Fruit fly (Drosophila melanogaster) whole organism, pupa: ENCODE results near the gene blp.

Experiments used
- CG10348 ChIP-seq: fragments of 200-800 bp; sonication (Bioruptor generic); IDR thresholded peaks from 2 replicates; pipeline ENCODE4 v1.3.6; 2022; ENCODE audit warnings: missing biosample characterization, missing genetic modification characterization
- CG12605 ChIP-seq: fragments of 200-800 bp; sonication (Bioruptor generic); IDR thresholded peaks from 2 replicates; pipeline ENCODE4 v1.3.6; 2022; ENCODE audit warnings: missing biosample characterization, missing genetic modification characterization
- CG13204 ChIP-seq: fragments of 200-800 bp; sonication (Bioruptor generic); optimal IDR thresholded peaks from 2 replicates; lab custom pipeline; 2018; ENCODE audit warnings: missing biosample characterization, mild to moderate bottlenecking, missing genetic modification characterization, moderate library complexity
- CG14655 ChIP-seq: fragments of 200-800 bp; sonication (Bioruptor generic); optimal IDR thresholded peaks from 3 replicates; lab custom pipeline; 2017; ENCODE audit warnings: mild to moderate bottlenecking, missing biosample characterization, missing genetic modification reagents, missing genetic modification characterization
- CG15710 ChIP-seq: fragments of 200-800 bp; sonication (Bioruptor generic); optimal IDR thresholded peaks from 2 replicates; lab custom pipeline; 2018; ENCODE audit warnings: missing biosample characterization, mild to moderate bottlenecking, missing genetic modification characterization, moderate library complexity
- CG17806 ChIP-seq: fragments of 200-800 bp; sonication (Bioruptor generic); optimal IDR thresholded peaks from 2 replicates; lab custom pipeline; 2018; ENCODE audit warnings: missing biosample characterization, mild to moderate bottlenecking, missing genetic modification characterization, moderate library complexity
- CG32121 ChIP-seq: fragments of 200-800 bp; sonication (Bioruptor generic); IDR thresholded peaks from 2 replicates; pipeline ENCODE4 v1.3.6; 2022; ENCODE audit warnings: missing biosample characterization, missing genetic modification characterization
- CG34367 ChIP-seq: fragments of 200-800 bp; sonication (Bioruptor generic); optimal IDR thresholded peaks from 2 replicates; lab custom pipeline; 2018; ENCODE audit warnings: missing biosample characterization, mild to moderate bottlenecking, missing genetic modification characterization
- CG4496 ChIP-seq: fragments of 200-800 bp; sonication (Bioruptor generic); IDR thresholded peaks from 3 replicates; pipeline ENCODE4 v1.3.6; 2022; ENCODE audit warnings: missing biosample characterization, missing genetic modification characterization
- CG8159 ChIP-seq: fragments of 200-800 bp; sonication (Bioruptor generic); optimal IDR thresholded peaks from 3 replicates; lab custom pipeline; 2018; ENCODE audit warnings: missing biosample characterization, mild to moderate bottlenecking, missing genetic modification characterization, moderate library complexity
- CG8301 ChIP-seq: fragments of 200-800 bp; sonication (Bioruptor generic); optimal IDR thresholded peaks from 2 replicates; lab custom pipeline; 2018; ENCODE audit warnings: missing biosample characterization, mild to moderate bottlenecking, missing genetic modification characterization
- CG9948 ChIP-seq: fragments of 200-800 bp; sonication (Bioruptor generic); optimal IDR thresholded peaks from 2 replicates; lab custom pipeline; 2018; ENCODE audit warnings: missing biosample characterization, mild to moderate bottlenecking, missing genetic modification characterization, moderate library complexity
- D1 ChIP-seq: fragments of 200-800 bp; sonication (Bioruptor generic); optimal IDR thresholded peaks from 2 replicates; lab custom pipeline; 2018; ENCODE audit warnings: missing biosample characterization, mild to moderate bottlenecking, missing genetic modification characterization, moderate library complexity
- EcR ChIP-seq: fragments of 200-800 bp; sonication (Bioruptor generic); optimal IDR thresholded peaks from 3 replicates; lab custom pipeline; 2019; ENCODE audit warnings: missing biosample characterization, missing genetic modification characterization, mild to moderate bottlenecking, moderate library complexity, missing genetic modification reagents
- Ets98B ChIP-seq: fragments of 200-800 bp; sonication (Bioruptor generic); IDR thresholded peaks from 2 replicates; pipeline ENCODE4 v1.3.6; 2022; ENCODE audit warnings: missing biosample characterization, missing genetic modification characterization
- Pif1A ChIP-seq: fragments of 200-800 bp; sonication (Bioruptor generic); optimal IDR thresholded peaks from 3 replicates; lab custom pipeline; 2016; ENCODE audit warnings: missing biosample characterization, missing genetic modification characterization
- Pif1B ChIP-seq: fragments of 200-800 bp; sonication (Bioruptor generic); optimal IDR thresholded peaks from 3 replicates; lab custom pipeline; 2016; ENCODE audit warnings: missing biosample characterization, missing genetic modification characterization
- Snoo ChIP-seq: fragments of 200-800 bp; sonication (Bioruptor generic); optimal IDR thresholded peaks from 3 replicates; lab custom pipeline; 2017; ENCODE audit warnings: missing biosample characterization, mild to moderate bottlenecking, missing genetic modification characterization, inconsistent platforms
- fd96Ca ChIP-seq: fragments of 200-800 bp; sonication (Bioruptor generic); IDR thresholded peaks from 3 replicates; pipeline ENCODE4 v1.3.6; 2022; ENCODE audit warnings: missing biosample characterization, missing genetic modification characterization
- gl ChIP-seq: fragments of 200-800 bp; sonication (Bioruptor generic); optimal IDR thresholded peaks from 2 replicates; lab custom pipeline; 2018; ENCODE audit warnings: missing biosample characterization, mild to moderate bottlenecking, missing genetic modification characterization
- rn ChIP-seq: fragments of 200-800 bp; sonication (Bioruptor generic); IDR thresholded peaks from 2 replicates; pipeline ENCODE4 v1.3.6; 2022; ENCODE audit warnings: missing biosample characterization, missing genetic modification characterization

blp gene

dm6 chr3R:15920229-15920533, 13.5 kb upstream of the blp start:
- TF ChIP-seq Ets98B (GFP tag; lab: Robert Waterston, UW) (no peak), CG13204 (no peak), CG32121 (peak; percentile 6; the same call in 1 of the 2 replicates), CG14655 (GFP tag; lab: Kevin White, UChicago) (peak; percentile 1), CG8301 (tag; lab: Kevin White, UChicago) (no peak), CG12605 (GFP tag; lab: Robert Waterston, UW) (no peak), CG9948 (tag; lab: Kevin White, UChicago) (no peak), CG15710 (tag; lab: Kevin White, UChicago) (no peak), D1 (tag; lab: Kevin White, UChicago) (no peak), EcR (GFP tag; lab: Kevin White, UChicago) (no peak), CG8159 (tag; lab: Kevin White, UChicago) (no peak), fd96Ca (GFP tag; lab: Robert Waterston, UW) (no peak), gl (tag; lab: Kevin White, UChicago) (no peak), CG10348 (GFP tag; lab: Robert Waterston, UW) (no peak), Snoo (tag; lab: Kevin White, UChicago) (no peak), CG17806 (tag; lab: Kevin White, UChicago) (no peak)

dm6 chr3R:15920751-15921156, 12.9 kb upstream of the blp start, which contains the start of gene Fbxl7:
Gene Fbxl7 (plus strand): TSS chr3R:15920898.
- TF ChIP-seq CG9948 (tag; lab: Kevin White, UChicago), result no peak
- TF ChIP-seq Snoo (tag; lab: Kevin White, UChicago), result no peak
- TF ChIP-seq Pif1A (GFP tag; lab: Kevin White, UChicago), result no peak
- no peak for TF ChIP-seq D1 (tag; lab: Kevin White, UChicago)
- TF ChIP-seq CG8301 (tag; lab: Kevin White, UChicago), result no peak
- no peak for TF ChIP-seq CG34367 (tag; lab: Kevin White, UChicago)
- peak; percentile 67 for TF ChIP-seq CG13204
- TF ChIP-seq CG32121, result peak; percentile 29; the same call in 1 of the 2 replicates
- TF ChIP-seq EcR (GFP tag; lab: Kevin White, UChicago), result peak; percentile 53
- no peak for TF ChIP-seq Pif1B (GFP tag; lab: Kevin White, UChicago)
- peak; percentile 4 for TF ChIP-seq CG15710 (tag; lab: Kevin White, UChicago)
- TF ChIP-seq Ets98B (GFP tag; lab: Robert Waterston, UW), result peak; percentile 63
- TF ChIP-seq CG17806 (tag; lab: Kevin White, UChicago), result no peak
- TF ChIP-seq CG12605 (GFP tag; lab: Robert Waterston, UW), result peak; percentile 59; the same call in 1 of the 2 replicates
- TF ChIP-seq fd96Ca (GFP tag; lab: Robert Waterston, UW), result peak; percentile 48; the same call in 1 of the 3 replicates
- peak; percentile 17 for TF ChIP-seq gl (tag; lab: Kevin White, UChicago)
- no peak for TF ChIP-seq rn (GFP tag; lab: Robert Waterston, UW)
- no peak for TF ChIP-seq CG8159 (tag; lab: Kevin White, UChicago)
- peak; percentile 69 for TF ChIP-seq CG4496 (GFP tag; lab: Robert Waterston, UW)
- TF ChIP-seq CG14655 (GFP tag; lab: Kevin White, UChicago), result no peak
- no peak for TF ChIP-seq CG10348 (GFP tag; lab: Robert Waterston, UW)
- TF ChIP-seq, all 21 proteins: peak for 9

dm6 chr3R:15921747-15922146, 11.9 kb upstream of the blp start:
- TF ChIP-seq CG9948 (tag; lab: Kevin White, UChicago) (no peak), D1 (tag; lab: Kevin White, UChicago) (no peak), CG12605 (GFP tag; lab: Robert Waterston, UW) (no peak), CG8301 (tag; lab: Kevin White, UChicago) (no peak), Pif1B (GFP tag; lab: Kevin White, UChicago) (no peak), CG32121 (no peak), EcR (GFP tag; lab: Kevin White, UChicago) (no peak), CG13204 (no peak), CG8159 (tag; lab: Kevin White, UChicago) (no peak), CG34367 (tag; lab: Kevin White, UChicago) (no peak), Ets98B (GFP tag; lab: Robert Waterston, UW) (no peak), fd96Ca (GFP tag; lab: Robert Waterston, UW) (no peak), gl (tag; lab: Kevin White, UChicago) (no peak), CG17806 (tag; lab: Kevin White, UChicago) (no peak), CG4496 (GFP tag; lab: Robert Waterston, UW) (no peak), Pif1A (GFP tag; lab: Kevin White, UChicago) (no peak), rn (GFP tag; lab: Robert Waterston, UW) (no peak)

- TF ChIP-seq CG9948 (tag; lab: Kevin White, UChicago) (no peak), CG32121 (peak; percentile 51; the same call in 1 of the 2 replicates), Pif1A (GFP tag; lab: Kevin White, UChicago) (no peak), CG15710 (tag; lab: Kevin White, UChicago) (no peak), Ets98B (GFP tag; lab: Robert Waterston, UW) (peak; percentile 50; the same call in 1 of the 2 replicates), D1 (tag; lab: Kevin White, UChicago) (no peak), CG8159 (tag; lab: Kevin White, UChicago) (no peak), gl (tag; lab: Kevin White, UChicago) (no peak), CG12605 (GFP tag; lab: Robert Waterston, UW) (peak; percentile 79), CG14655 (GFP tag; lab: Kevin White, UChicago) (peak; percentile 44), Pif1B (GFP tag; lab: Kevin White, UChicago) (no peak), Snoo (tag; lab: Kevin White, UChicago) (no peak), rn (GFP tag; lab: Robert Waterston, UW) (no peak), CG13204 (no peak), CG10348 (GFP tag; lab: Robert Waterston, UW) (no peak), CG34367 (tag; lab: Kevin White, UChicago) (no peak), fd96Ca (GFP tag; lab: Robert Waterston, UW) (no peak), CG17806 (tag; lab: Kevin White, UChicago) (no peak), CG8301 (tag; lab: Kevin White, UChicago) (peak; percentile 10), CG4496 (GFP tag; lab: Robert Waterston, UW) (no peak), EcR (GFP tag; lab: Kevin White, UChicago) (no peak)
Measured at dm6 chr3R:15922622-15923574, 10.7 kb upstream of the blp start.
